Fruit fly (Drosophila melanogaster): ENCODE measurements around the gene CG3939.

The CG3939 gene

dm6 chrX:3188419-3188818, 13.6 kb downstream of the CG3939 start (continued):
- TF ChIP-seq CG6689 (GFP tag; IDR thresholded peaks at IDR 0.05), result peak; percentile 25; the same call in 1 of the 2 replicates
- no peak for TF ChIP-seq CG6854 (GFP tag; optimal IDR thresholded peaks at IDR 0.05)
- no peak for TF ChIP-seq bowl (GFP tag; IDR thresholded peaks at IDR 0.05)
- no peak for TF ChIP-seq E2f1 (GFP tag; IDR thresholded peaks at IDR 0.05)
- no peak for TF ChIP-seq YL-1 (GFP tag; optimal IDR thresholded peaks at IDR 0.05)
- no peak for TF ChIP-seq corto (GFP tag; optimal IDR thresholded peaks at IDR 0.05)
- TF ChIP-seq CG18619 (GFP tag; optimal IDR thresholded peaks at IDR 0.05), result peak; percentile 8
- TF ChIP-seq CG8765 (GFP tag; IDR thresholded peaks at IDR 0.05), result no peak
- TF ChIP-seq sqz (GFP tag; optimal IDR thresholded peaks at IDR 0.05), result peak; percentile 51
- no peak for TF ChIP-seq CG5953 (GFP tag; IDR thresholded peaks at IDR 0.05)
- TF ChIP-seq Hr3 (GFP tag; optimal IDR thresholded peaks at IDR 0.05), result no peak
- no peak for TF ChIP-seq vnd (GFP tag; IDR thresholded peaks at IDR 0.05; ENCODE audit: partially characterized antibody)
- peak in 1 of 2 experiments; percentile 35 for TF ChIP-seq dpn (GFP tag; optimal IDR thresholded peaks at IDR 0.05)
- TF ChIP-seq knrl (GFP tag; IDR thresholded peaks at IDR 0.05; ENCODE audit: partially characterized antibody), result no peak
- TF ChIP-seq her (GFP tag; optimal IDR thresholded peaks at IDR 0.05), result peak; percentile 29
- TF ChIP-seq unc-4 (GFP tag; IDR thresholded peaks at IDR 0.05; ENCODE audit: partially characterized antibody), result no peak
- no peak for TF ChIP-seq slbo (GFP tag; IDR thresholded peaks at IDR 0.05)
- no peak for TF ChIP-seq ato (GFP tag; IDR thresholded peaks at IDR 0.05; ENCODE audit: partially characterized antibody)
- no peak for TF ChIP-seq Optix (GFP tag; IDR thresholded peaks at IDR 0.05)
- peak; percentile 74 for TF ChIP-seq CG7987 (GFP tag; optimal IDR thresholded peaks at IDR 0.05)
- TF ChIP-seq kni (GFP tag; optimal IDR thresholded peaks at IDR 0.05), result peak; percentile 34
- no peak for TF ChIP-seq chn (GFP tag; optimal IDR thresholded peaks at IDR 0.05)
- peak; percentile 33 for TF ChIP-seq unpg (GFP tag; optimal IDR thresholded peaks at IDR 0.05)
- no peak for TF ChIP-seq Taf1 (GFP tag; IDR thresholded peaks at IDR 0.05)
- TF ChIP-seq CHES-1-like (GFP tag; optimal IDR thresholded peaks at IDR 0.05), result peak; percentile 17
- no peak for TF ChIP-seq Deaf1 (tag; optimal IDR thresholded peaks at IDR 0.05)
- no peak for TF ChIP-seq Kr (GFP tag; optimal IDR thresholded peaks at IDR 0.05)
- no peak for TF ChIP-seq abd-A (tag; optimal IDR thresholded peaks at IDR 0.05)
- TF ChIP-seq psq (GFP tag; optimal IDR thresholded peaks at IDR 0.05), result peak; percentile 35
- peak; percentile 64 for TF ChIP-seq CG1233 (GFP tag; optimal IDR thresholded peaks at IDR 0.05)
- no peak for TF ChIP-seq hb (GFP tag; IDR thresholded peaks at IDR 0.05; ENCODE audit: partially characterized antibody)
- no peak for TF ChIP-seq H2.0 (GFP tag; IDR thresholded peaks at IDR 0.05)
- TF ChIP-seq CG18262 (tag; optimal IDR thresholded peaks at IDR 0.05), result peak; percentile 5
- TF ChIP-seq CG14667 (GFP tag; IDR thresholded peaks at IDR 0.05), result no peak
- TF ChIP-seq Xbp1 (GFP tag; optimal IDR thresholded peaks at IDR 0.05), result no peak
- peak; percentile 8 for TF ChIP-seq CG8290 (GFP tag; optimal IDR thresholded peaks at IDR 0.05)
- peak in 1 of 2 experiments; percentile 61 for TF ChIP-seq CG8290 (tag; optimal IDR thresholded peaks at IDR 0.05)
- no peak for TF ChIP-seq CG6175 (GFP tag; IDR thresholded peaks at IDR 0.05)
- TF ChIP-seq ssp (GFP tag; IDR thresholded peaks at IDR 0.05), result no peak
- TF ChIP-seq kah (GFP tag; optimal IDR thresholded peaks at IDR 0.05), result peak; percentile 24
- peak; percentile 1 for TF ChIP-seq HLH54F (GFP tag; optimal IDR thresholded peaks at IDR 0.05)
- TF ChIP-seq so (GFP tag; IDR thresholded peaks at IDR 0.05), result peak; percentile 64; the same call in 1 of the 3 replicates
- no peak for TF ChIP-seq aop (GFP tag; IDR thresholded peaks at IDR 0.05)
- no peak for TF ChIP-seq CG10147 (GFP tag; optimal IDR thresholded peaks at IDR 0.05)
- TF ChIP-seq trem (tag; optimal IDR thresholded peaks at IDR 0.05), result no peak
- peak; percentile 40 for TF ChIP-seq CG3281 (GFP tag; optimal IDR thresholded peaks at IDR 0.05)
- TF ChIP-seq CG8944 (GFP tag; optimal IDR thresholded peaks at IDR 0.05), result no peak
- TF ChIP-seq Rfx (GFP tag; IDR thresholded peaks at IDR 0.05), result no peak
- peak; percentile 40 for TF ChIP-seq B-H2 (GFP tag; optimal IDR thresholded peaks at IDR 0.05)
- TF ChIP-seq fd3F (GFP tag; optimal IDR thresholded peaks at IDR 0.05), result peak; percentile 19
- peak; percentile 70 for TF ChIP-seq caup (GFP tag; optimal IDR thresholded peaks at IDR 0.05; ENCODE audit: severe bottlenecking)
- TF ChIP-seq Ptx1 (GFP tag; IDR thresholded peaks at IDR 0.05), result no peak
